Fruit fly (Drosophila melanogaster) whole organism, adult: Measurements from ENCODE around the gene CG34107.
A peak's percentile ranks its signal among the peaks of the same experiment; 100 is the strongest.

Experiments used
- CG11617 ChIP-seq: fragments of 200-800 bp; sonication (Bioruptor generic); optimal IDR thresholded peaks from 2 replicates; lab custom pipeline; 2017; ENCODE audit warnings: mild to moderate bottlenecking, missing biosample characterization, missing genetic modification reagents, missing genetic modification characterization
- CG12768 ChIP-seq: fragments of 200-800 bp; sonication (Bioruptor generic); optimal IDR thresholded peaks from 2 replicates; lab custom pipeline; 2017; ENCODE audit warnings: missing biosample characterization, missing genetic modification characterization, mild to moderate bottlenecking, moderate library complexity, missing genetic modification reagents
- CG14711 ChIP-seq: fragments of 200-800 bp; sonication (Bioruptor generic); optimal IDR thresholded peaks from 2 replicates; lab custom pipeline; 2018; ENCODE audit warnings: missing biosample characterization, mild to moderate bottlenecking, missing genetic modification characterization, moderate library complexity
- CG1620 ChIP-seq: fragments of 200-800 bp; sonication (Bioruptor generic); optimal IDR thresholded peaks from 2 replicates; lab custom pipeline; 2016; ENCODE audit warnings: missing biosample characterization, missing genetic modification characterization
- CG33017 ChIP-seq: fragments of 200-800 bp; sonication (Bioruptor generic); optimal IDR thresholded peaks from 2 replicates; lab custom pipeline; 2018; ENCODE audit warnings: missing biosample characterization, mild to moderate bottlenecking, missing genetic modification characterization, moderate library complexity
- CG5204 ChIP-seq: fragments of 200-800 bp; sonication (Bioruptor generic); optimal IDR thresholded peaks from 2 replicates; lab custom pipeline; 2016; ENCODE audit warnings: missing biosample characterization, missing genetic modification characterization
- CG7045 ChIP-seq: fragments of 200-800 bp; sonication (Bioruptor generic); optimal IDR thresholded peaks from 2 replicates; lab custom pipeline; 2017; ENCODE audit warnings: missing biosample characterization, mild to moderate bottlenecking, missing genetic modification characterization
- CG7101 ChIP-seq: fragments of 200-800 bp; sonication (Bioruptor generic); optimal IDR thresholded peaks from 2 replicates; lab custom pipeline; 2018; ENCODE audit warnings: missing biosample characterization, mild to moderate bottlenecking, missing genetic modification characterization, moderate library complexity
- Clk ChIP-seq: fragments of 200-800 bp; sonication (Bioruptor generic); optimal IDR thresholded peaks from 2 replicates; lab custom pipeline; 2017; ENCODE audit warnings: missing biosample characterization, missing genetic modification characterization
- Crg-1 ChIP-seq: fragments of 200-800 bp; sonication (Bioruptor generic); optimal IDR thresholded peaks from 2 replicates; lab custom pipeline; 2016; ENCODE audit warnings: missing biosample characterization, missing genetic modification characterization
- Hr96 ChIP-seq: fragments of 200-800 bp; sonication (Bioruptor generic); optimal IDR thresholded peaks from 2 replicates; lab custom pipeline; 2016; ENCODE audit warnings: missing biosample characterization, missing genetic modification characterization
- Mnt ChIP-seq: fragments of 200-800 bp; sonication (Bioruptor generic); optimal IDR thresholded peaks from 2 replicates; lab custom pipeline; 2016; ENCODE audit warnings: missing biosample characterization, mild to moderate bottlenecking, missing genetic modification characterization
- bab1 ChIP-seq: fragments of 200-800 bp; sonication (Bioruptor generic); optimal IDR thresholded peaks from 3 replicates; lab custom pipeline; 2019; ENCODE audit warnings: missing biosample characterization, mild to moderate bottlenecking, missing genetic modification characterization, moderate library complexity
- cic ChIP-seq: fragments of 200-800 bp; sonication (Bioruptor generic); optimal IDR thresholded peaks from 2 replicates; lab custom pipeline; 2017; ENCODE audit warnings: missing biosample characterization, mild to moderate bottlenecking, missing genetic modification characterization, moderate library complexity
- cnc ChIP-seq, 2 experiments: fragments of >200 bp; optimal IDR thresholded peaks; 2 replicates each; lab custom pipeline; 2017
- kay ChIP-seq: fragments of 200-800 bp; sonication (Bioruptor generic); peaks from one replicate; lab custom pipeline; 2016; ENCODE audit warnings: missing biosample characterization, missing genetic modification characterization, borderline replicate concordance
- ovo ChIP-seq: fragments of 200-800 bp; sonication (Bioruptor generic); optimal IDR thresholded peaks from 2 replicates; lab custom pipeline; 2016; ENCODE audit warnings: missing biosample characterization, missing genetic modification characterization
- pad ChIP-seq: fragments of 200-800 bp; sonication (Bioruptor generic); optimal IDR thresholded peaks from 3 replicates; lab custom pipeline; 2017; ENCODE audit warnings: missing biosample characterization, missing genetic modification characterization, mild to moderate bottlenecking, moderate library complexity, missing genetic modification reagents
- tj ChIP-seq: fragments of 200-800 bp; sonication (Bioruptor generic); optimal IDR thresholded peaks from 3 replicates; lab custom pipeline; 2017; ENCODE audit warnings: missing biosample characterization, mild to moderate bottlenecking, missing genetic modification characterization, moderate library complexity
- toe ChIP-seq: fragments of 200-800 bp; sonication (Bioruptor generic); optimal IDR thresholded peaks from 2 replicates; lab custom pipeline; 2016; ENCODE audit warnings: missing biosample characterization, missing genetic modification characterization

The CG34107 gene

DNA sequence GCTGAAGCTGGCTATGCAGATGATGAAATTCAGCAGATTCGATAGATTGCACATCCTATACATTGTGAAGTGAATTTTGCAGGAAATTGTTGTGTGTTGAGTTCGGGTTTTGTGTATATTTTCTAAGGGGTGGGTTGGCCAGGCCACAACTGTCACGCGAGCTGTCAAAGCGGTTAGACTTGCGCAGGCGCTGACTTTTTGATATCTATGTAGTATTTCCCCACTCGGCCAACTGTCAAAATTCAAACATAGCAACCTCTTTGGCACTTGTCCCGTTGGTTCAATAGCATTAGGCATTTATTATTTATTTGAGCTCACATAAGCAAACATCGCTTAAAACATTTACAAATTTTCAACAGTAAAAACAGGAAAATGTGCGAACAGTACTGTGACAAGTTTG lies at the start of gene CG34107, which contains the start of gene CG12817:
Gene CG34107, plus strand, starts transcription at position 316 of the 400 bp plus-strand sequence.
Gene CG12817, minus strand, starts transcription at position 132 of the 400 bp plus-strand sequence.
- no peak for TF ChIP-seq CG12768 (GFP tag; lab: Kevin White, UChicago)
- no peak for TF ChIP-seq tj (GFP tag; lab: Kevin White, UChicago)
- TF ChIP-seq CG7045: no peak
- TF ChIP-seq CG11617 (GFP tag; lab: Kevin White, UChicago): no peak
- TF ChIP-seq CG33017 (tag; lab: Kevin White, UChicago): no peak
- TF ChIP-seq ovo (GFP tag; lab: Kevin White, UChicago): no peak
- no peak for TF ChIP-seq CG14711 (tag; lab: Kevin White, UChicago)
- no peak for TF ChIP-seq kay (GFP tag; lab: Kevin White, UChicago)
- no peak for TF ChIP-seq CG5204 (GFP tag; lab: Kevin White, UChicago)
- TF ChIP-seq pad (GFP tag; lab: Kevin White, UChicago): no peak
- no peak for TF ChIP-seq Mnt (GFP tag; lab: Kevin White, UChicago)
- no peak for TF ChIP-seq Hr96 (GFP tag; lab: Kevin White, UChicago)
- no peak for TF ChIP-seq toe (GFP tag; lab: Kevin White, UChicago)
- no peak for TF ChIP-seq Clk
- TF ChIP-seq CG7101: no peak
- TF ChIP-seq Crg-1 (GFP tag; lab: Kevin White, UChicago): no peak

DNA sequence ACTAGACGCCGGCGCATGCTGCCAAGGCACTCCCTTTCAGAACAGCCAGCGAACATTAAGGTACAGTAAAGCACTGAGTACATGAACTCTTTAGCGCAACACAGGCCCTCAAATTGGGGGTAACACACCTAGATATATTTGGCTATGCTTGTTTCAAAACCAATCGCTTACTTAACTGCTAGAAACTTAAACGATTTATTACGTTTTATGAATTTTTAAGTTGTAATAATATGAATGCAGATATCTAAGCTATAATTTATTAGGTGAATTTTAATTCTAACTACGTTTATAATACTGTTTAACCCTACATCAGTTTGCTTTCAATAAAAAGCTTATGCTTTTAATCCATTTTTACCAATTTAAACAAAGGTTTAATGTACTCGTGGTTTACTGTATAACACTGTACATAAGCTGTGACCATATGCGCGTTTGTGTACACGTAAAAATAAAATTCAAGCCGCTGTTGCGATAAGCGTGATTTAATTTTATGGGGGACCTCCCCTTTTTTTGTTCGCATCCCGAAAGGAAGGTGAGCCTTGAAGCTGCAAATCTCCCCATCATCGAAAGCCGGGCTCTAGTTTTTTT lies 47.7 kb upstream of the CG34107 start:
- no peak for TF ChIP-seq CG1620
- no peak for TF ChIP-seq CG7101
- no peak for TF ChIP-seq CG7045
- no peak for TF ChIP-seq pad (GFP tag; lab: Kevin White, UChicago)
- no peak for TF ChIP-seq bab1
- no peak for TF ChIP-seq kay (GFP tag; lab: Kevin White, UChicago)
- TF ChIP-seq cic (GFP tag; lab: Kevin White, UChicago): no peak

DNA sequence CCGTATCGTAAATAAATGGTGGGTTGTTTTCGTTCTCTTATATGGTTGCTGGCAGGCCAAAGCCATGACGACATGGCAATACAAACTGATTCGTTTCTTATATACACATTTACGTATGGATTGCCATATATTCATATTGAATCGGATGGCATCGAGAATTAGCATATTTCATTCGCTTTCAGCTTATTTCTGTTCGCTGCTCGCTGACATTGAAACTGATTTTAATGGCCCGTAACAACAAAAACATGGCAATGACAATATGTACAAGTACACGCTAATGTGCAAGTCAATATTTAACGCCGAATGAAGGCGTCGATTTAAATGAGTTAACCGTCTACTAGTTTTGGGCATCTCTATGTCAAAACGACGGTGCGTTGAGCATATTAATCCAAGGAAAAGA lies 38.7 kb upstream of the CG34107 start:
- TF ChIP-seq cnc (optimal IDR thresholded peaks at IDR 0.05; lab: Kevin White, UChicago): no peak
- no peak for TF ChIP-seq Hr96 (GFP tag; lab: Kevin White, UChicago)
- TF ChIP-seq pad (GFP tag; lab: Kevin White, UChicago): no peak
- no peak for TF ChIP-seq CG1620

DNA sequence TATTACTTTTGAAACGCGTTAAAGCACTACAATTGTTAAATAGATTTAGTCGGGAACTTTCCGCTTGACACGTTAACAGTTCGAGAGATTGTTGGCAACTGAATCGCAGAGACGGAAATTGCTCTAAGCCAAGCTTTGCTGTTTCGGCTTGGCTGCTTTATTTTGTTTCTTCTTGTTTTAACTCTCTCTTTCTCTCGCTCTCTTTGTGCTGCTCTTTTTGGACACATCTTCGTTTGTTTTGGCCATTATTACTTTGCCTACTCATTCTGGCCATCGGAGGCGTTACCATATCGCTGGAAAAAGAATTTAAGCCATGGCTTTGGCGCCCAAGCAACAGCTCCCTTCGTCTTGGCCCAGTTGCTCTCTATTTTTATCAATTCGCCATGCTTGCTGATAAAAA lies 35.2 kb upstream of the CG34107 start, which contains the start of gene CG12814:
Gene CG12814, minus strand, starts transcription at position 84 of the 400 bp plus-strand sequence.
- TF ChIP-seq CG14711 (tag; lab: Kevin White, UChicago) (no peak), CG1620 (no peak), CG7045 (no peak), CG5204 (GFP tag; lab: Kevin White, UChicago) (no peak), bab1 (peak; percentile 21), CG7101 (no peak)

DNA sequence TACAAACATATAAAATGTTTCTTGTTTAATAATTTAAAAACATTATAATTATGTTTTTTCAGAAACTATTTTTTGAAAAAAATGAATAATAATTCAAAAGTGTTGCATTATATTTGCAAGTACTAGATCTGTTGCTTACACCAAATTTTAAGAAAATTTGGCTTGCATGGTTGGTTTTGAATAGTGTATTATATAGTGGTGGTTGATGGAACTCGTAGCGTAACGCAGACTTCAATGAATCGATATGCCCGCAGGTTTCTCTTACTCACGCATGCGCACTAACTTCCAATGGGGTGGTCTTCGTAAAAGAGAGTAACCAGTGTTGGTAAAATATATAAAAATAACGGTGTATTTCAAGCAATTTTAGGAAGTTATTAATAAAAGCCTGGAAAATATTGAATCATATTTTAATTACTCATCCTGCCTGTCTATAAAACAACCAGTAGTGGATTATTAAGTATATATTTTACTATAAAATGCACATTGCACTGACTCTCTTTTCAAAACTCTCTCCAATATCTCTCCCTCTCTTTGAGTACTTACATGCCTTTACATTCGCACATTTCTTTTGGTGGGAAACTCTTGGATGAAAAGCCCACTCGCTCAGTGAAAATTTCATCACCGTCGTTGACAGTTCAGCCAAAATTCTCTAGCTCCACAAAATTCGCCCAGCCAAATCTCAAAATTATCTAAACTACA lies 34.5 kb upstream of the CG34107 start, which contains the start of gene Syn:
Gene Syn, plus strand, starts transcription at position 606 of the 699 bp plus-strand sequence.
- TF ChIP-seq CG7045 (peak; percentile 17), kay (GFP tag; lab: Kevin White, UChicago) (no peak), CG33017 (tag; lab: Kevin White, UChicago) (peak; percentile 13)

DNA sequence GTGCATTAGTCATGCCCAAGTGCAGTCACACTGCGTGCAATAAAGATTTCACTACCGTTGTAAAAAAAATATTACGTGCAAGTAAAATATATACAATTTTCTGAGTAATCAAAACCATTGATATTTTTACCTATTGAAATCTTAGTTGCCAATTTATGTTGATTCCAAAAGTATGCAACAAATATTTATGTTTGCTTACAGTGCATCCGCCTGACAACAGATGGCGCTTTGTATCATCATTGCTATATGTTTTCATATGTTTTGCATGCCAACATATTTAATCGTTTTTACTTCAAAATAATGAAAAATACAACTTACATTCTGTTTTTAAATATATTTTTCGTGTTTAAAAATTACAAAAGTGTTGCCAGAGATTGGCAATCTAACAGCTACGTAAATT lies 21.2 kb upstream of the CG34107 start:
- TF ChIP-seq CG7101: no peak
- TF ChIP-seq bab1: peak; percentile 69
- TF ChIP-seq cnc (optimal IDR thresholded peaks at IDR 0.05; lab: Kevin White, UChicago): no peak
- peak; percentile 10 for TF ChIP-seq toe (GFP tag; lab: Kevin White, UChicago)
- peak; percentile 38 for TF ChIP-seq kay (GFP tag; lab: Kevin White, UChicago)
- no peak for TF ChIP-seq CG5204 (GFP tag; lab: Kevin White, UChicago)

DNA sequence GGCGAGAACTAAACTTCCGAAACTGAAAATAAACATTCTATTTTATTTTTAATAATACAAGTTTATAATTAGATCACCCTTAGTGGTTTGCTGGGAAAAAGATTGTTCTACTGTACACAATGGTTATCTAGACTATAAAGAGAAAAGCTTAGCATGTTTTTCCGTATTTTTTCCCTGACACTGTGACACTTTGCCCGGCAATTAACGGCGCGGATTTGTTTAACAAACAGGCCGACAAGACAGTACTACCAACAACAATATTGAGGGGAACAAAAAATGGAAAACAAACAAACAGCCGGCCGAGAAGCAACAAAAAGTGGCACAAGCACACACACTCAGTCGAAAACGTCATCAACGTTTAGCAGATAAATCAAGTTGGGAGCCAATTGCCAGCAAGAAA lies 18.0 kb upstream of the CG34107 start:
- no peak for TF ChIP-seq CG1620
- TF ChIP-seq kay (GFP tag; lab: Kevin White, UChicago): peak; percentile 69

DNA sequence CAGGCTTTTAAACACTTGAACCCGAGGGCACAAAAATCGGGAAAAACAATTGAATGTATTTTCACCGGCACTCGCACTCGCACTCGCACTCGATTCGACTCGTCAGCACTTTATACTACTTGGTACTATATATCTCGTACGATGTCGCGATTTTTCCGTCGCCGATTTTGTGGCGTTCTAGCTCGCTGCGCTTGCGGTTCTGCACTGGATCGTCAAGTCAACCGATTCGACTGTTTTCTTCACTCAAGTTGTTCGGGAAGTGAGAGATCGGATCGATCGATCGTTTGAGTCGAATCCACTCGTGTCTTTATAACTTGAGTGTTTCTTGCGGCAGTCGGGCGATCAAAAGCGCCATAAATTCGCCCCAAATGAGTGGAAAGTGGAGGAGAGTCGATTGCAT lies 11.9 kb upstream of the CG34107 start, which contains the start of gene Timp:
Gene Timp, minus strand, starts transcription at position 209 of the 400 bp plus-strand sequence.
- TF ChIP-seq tj (GFP tag; lab: Kevin White, UChicago): peak; percentile 97
- TF ChIP-seq Mnt (GFP tag; lab: Kevin White, UChicago): peak; percentile 21
- peak; percentile 54 for TF ChIP-seq CG12768 (GFP tag; lab: Kevin White, UChicago)
- no peak for TF ChIP-seq Crg-1 (GFP tag; lab: Kevin White, UChicago)
- no peak for TF ChIP-seq CG7045
- peak; percentile 20 for TF ChIP-seq Hr96 (GFP tag; lab: Kevin White, UChicago)
- peak; percentile 32 for TF ChIP-seq cic (GFP tag; lab: Kevin White, UChicago)
- TF ChIP-seq bab1: peak; percentile 30
